Worm (Caenorhabditis elegans) whole organism, L4/young adult: ENCODE results near the gene ttr-34.

ENCODE experiments used
- dao-5 ChIP-seq: sonication (generic microtip); optimal IDR thresholded peaks from 2 replicates; lab custom pipeline; 2016; ENCODE audit warnings: missing genotype, missing genetic modification characterization, moderate library complexity, missing compliant biosample characterization
- him-1 ChIP-seq: sonication (generic microtip); optimal IDR thresholded peaks from 2 replicates; lab custom pipeline; 2016; ENCODE audit warnings: missing genotype, missing genetic modification reagents, missing genetic modification characterization, missing compliant biosample characterization

ce11 chrX:13112664-13113063, 26.9 kb upstream of the ttr-34 start:
- TF ChIP-seq him-1 (no peak), dao-5 (tag; lab: Kevin White, UChicago) (no peak)
